Worm (Caenorhabditis elegans): ENCODE results near the gene ttr-5.

DNA sequence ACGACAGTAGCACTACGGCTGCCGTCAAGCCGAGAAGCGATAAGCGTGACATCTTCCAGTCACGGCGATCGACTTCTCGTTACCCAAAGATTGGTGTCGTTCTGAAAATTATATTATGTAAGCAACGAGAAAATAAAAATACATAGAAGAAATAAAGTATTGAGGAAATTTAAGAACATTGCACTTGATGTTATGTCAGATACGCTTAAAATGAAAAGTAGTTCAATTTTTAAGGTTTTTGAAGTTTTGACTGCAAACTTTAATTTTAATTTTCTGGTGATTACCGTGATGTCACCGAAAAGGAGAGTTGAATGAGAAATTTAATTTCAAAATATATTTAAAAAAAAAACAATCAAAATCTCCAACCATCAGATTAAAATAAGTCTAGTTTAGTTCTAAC lies 14.2 kb downstream of the ttr-5 start, which contains the start of gene emb-9:
- TF ChIP-seq klf-2 (GFP tag; conservative IDR thresholded peaks at IDR 0.05) (no peak), cog-1 (tag; optimal IDR thresholded peaks at IDR 0.05) (no peak), flt-1 (GFP tag; IDR thresholded peaks at IDR 0.05) (no peak)
